Worm (Caenorhabditis elegans) whole organism, mixed stage, embryonic: ENCODE results near the gene dhcr-24.

Experiments
- ceh-83 ChIP-seq: fragments of 200-800 bp; sonication (Bioruptor generic); optimal IDR thresholded peaks from 2 replicates; lab custom pipeline; 2018; ENCODE audit warnings: mild to moderate bottlenecking, missing genetic modification characterization, missing compliant biosample characterization
- elt-1 ChIP-seq: sonication (generic microtip); optimal IDR thresholded peaks from 2 replicates; lab custom pipeline; 2017; ENCODE audit warnings: missing genetic modification characterization, mild to moderate bottlenecking, missing compliant biosample characterization, antibody characterized with exemption, moderate library complexity, borderline replicate concordance; ENCODE audit not compliant: insufficient read depth
- flh-1 ChIP-seq: fragments of 200-800 bp; sonication (Bioruptor generic); optimal IDR thresholded peaks from 2 replicates; lab custom pipeline; 2018; ENCODE audit warnings: mild to moderate bottlenecking, missing genetic modification characterization, moderate library complexity, missing compliant biosample characterization
- lin-13 ChIP-seq: fragments of 150-350 bp; optimal IDR thresholded peaks from 2 replicates; lab custom pipeline; 2014; ENCODE audit warnings: missing biosample characterization, missing genetic modification characterization
- lin-32 ChIP-seq: fragments of 200-800 bp; sonication (Bioruptor generic); optimal IDR thresholded peaks from 2 replicates; lab custom pipeline; 2018; ENCODE audit warnings: mild to moderate bottlenecking, missing genetic modification characterization, missing compliant biosample characterization
- mab-5 ChIP-seq: fragments of 150-350 bp; optimal IDR thresholded peaks from 2 replicates; lab custom pipeline; 2014; ENCODE audit warnings: missing biosample characterization, missing genetic modification characterization
- snpc-4 ChIP-seq: fragments of 150-350 bp; optimal IDR thresholded peaks from 2 replicates; lab custom pipeline; 2014; ENCODE audit warnings: missing biosample characterization, missing genetic modification characterization
- ztf-11 ChIP-seq: fragments of 150-350 bp; optimal IDR thresholded peaks from 2 replicates; lab custom pipeline; 2014; ENCODE audit warnings: missing biosample characterization, missing genetic modification characterization

- TF ChIP-seq snpc-4 (tag; lab: Kevin White, UChicago) (no peak), ceh-83 (no peak), elt-1 (tag; lab: Kevin White, UChicago) (no peak), mab-5 (no peak), flh-1 (GFP tag; lab: Kevin White, UChicago) (no peak), lin-13 (tag; lab: Kevin White, UChicago) (no peak), ztf-11 (no peak), lin-32 (no peak)
Observed at ce11 chrX:2569040-2569439, 5.1 kb upstream of the dhcr-24 start.
